Fruit fly (Drosophila melanogaster): ENCODE measurements around the gene CG32573.

CG32573 gene

dm6 chrX:16640260-16641100, 10.7 kb upstream of the CG32573 start, which contains the start of the genes SNRPG and mthl1 (continued):
- peak; percentile 89 for TF ChIP-seq Eip78C (GFP tag)
- TF ChIP-seq CG11762 (GFP tag; optimal IDR thresholded peaks at IDR 0.05; ENCODE audit: insufficient read depth) = peak; percentile 63
- peak; percentile 81 for TF ChIP-seq CG11902 (GFP tag; optimal IDR thresholded peaks at IDR 0.05)
- TF ChIP-seq CG10669 (GFP tag; optimal IDR thresholded peaks at IDR 0.05) = peak; percentile 73
- TF ChIP-seq CG6163 (GFP tag; IDR thresholded peaks at IDR 0.05) = peak; percentile 95
- peak; percentile 88 for TF ChIP-seq Gug (GFP tag; IDR thresholded peaks at IDR 0.05)
- TF ChIP-seq achi (GFP tag; optimal IDR thresholded peaks at IDR 0.05) = peak; percentile 72
- peak; percentile 75 for TF ChIP-seq esn (GFP tag; optimal IDR thresholded peaks at IDR 0.05)
- peak; percentile 70 for TF ChIP-seq net (GFP tag; optimal IDR thresholded peaks at IDR 0.05)
- TF ChIP-seq CG16779 (tag; optimal IDR thresholded peaks at IDR 0.05) = no peak
- TF ChIP-seq Smox (GFP tag; optimal IDR thresholded peaks at IDR 0.05) = peak; percentile 78
- no peak for TF ChIP-seq fd85E (GFP tag; optimal IDR thresholded peaks at IDR 0.05)
- TF ChIP-seq CG6808 (GFP tag; optimal IDR thresholded peaks at IDR 0.05) = peak; percentile 36
- TF ChIP-seq CG1621 (tag; optimal IDR thresholded peaks at IDR 0.05) = peak; percentile 63
- peak; percentile 90 for TF ChIP-seq Hr39 (GFP tag; optimal IDR thresholded peaks at IDR 0.05)
- peak; percentile 67 for TF ChIP-seq CG8632 (GFP tag; optimal IDR thresholded peaks at IDR 0.05)
- peak in 1 of 2 experiments; percentile 56 for TF ChIP-seq ss (GFP tag; optimal IDR thresholded peaks at IDR 0.05)
- peak; percentile 43 for TF ChIP-seq fd59A (GFP tag; optimal IDR thresholded peaks at IDR 0.05)
- no peak for TF ChIP-seq CG9139 (GFP tag; optimal IDR thresholded peaks at IDR 0.05)
- peak; percentile 91 for TF ChIP-seq CG11294 (GFP tag; IDR thresholded peaks at IDR 0.05)

dm6 chrX:16641101-16641420, 10.1 kb upstream of the CG32573 start:
- TF ChIP-seq CG10631 (GFP tag; optimal IDR thresholded peaks at IDR 0.05) (no peak), fkh (GFP tag; optimal IDR thresholded peaks at IDR 0.05) (peak; percentile 83)

dm6 chrX:16643363-16643946, 7.7 kb upstream of the CG32573 start:
- TF ChIP-seq fkh (GFP tag; optimal IDR thresholded peaks at IDR 0.05) (peak; percentile 19), Eip78C (GFP tag) (peak; percentile 51), Hr39 (GFP tag; optimal IDR thresholded peaks at IDR 0.05) (no peak), CG1621 (tag; optimal IDR thresholded peaks at IDR 0.05) (peak; percentile 5), OdsH (GFP tag; optimal IDR thresholded peaks at IDR 0.05) (no peak)

dm6 chrX:16644535-16645131, 6.5 kb upstream of the CG32573 start:
- no peak for TF ChIP-seq CG8319 (GFP tag; optimal IDR thresholded peaks at IDR 0.05)
- no peak for TF ChIP-seq salr (GFP tag; optimal IDR thresholded peaks at IDR 0.05)
- TF ChIP-seq fkh (GFP tag; optimal IDR thresholded peaks at IDR 0.05) = peak; percentile 85
- no peak for TF ChIP-seq Gug (GFP tag; IDR thresholded peaks at IDR 0.05)
- no peak for TF ChIP-seq CG6808 (GFP tag; optimal IDR thresholded peaks at IDR 0.05)

- TF ChIP-seq Hr38 (GFP tag; optimal IDR thresholded peaks at IDR 0.05) (no peak), CG31627 (GFP tag; optimal IDR thresholded peaks at IDR 0.05) (no peak), CG32006 (GFP tag; optimal IDR thresholded peaks at IDR 0.05) (no peak), vri (GFP tag; optimal IDR thresholded peaks at IDR 0.05) (peak; percentile 76), Eip78C (GFP tag) (peak; percentile 38), CG10631 (GFP tag; optimal IDR thresholded peaks at IDR 0.05) (no peak), Eip75B (GFP tag; optimal IDR thresholded peaks at IDR 0.05) (no peak), CG8119 (GFP tag; IDR thresholded peaks at IDR 0.05) (no peak), CG6163 (GFP tag; IDR thresholded peaks at IDR 0.05) (no peak), Blimp-1 (GFP tag; optimal IDR thresholded peaks at IDR 0.05) (peak; percentile 66), CG4318 (GFP tag; optimal IDR thresholded peaks at IDR 0.05) (no peak), Hr39 (GFP tag; optimal IDR thresholded peaks at IDR 0.05) (no peak)
Observed at dm6 chrX:16645472-16645871, 5.7 kb upstream of the CG32573 start.

Data from whole organism, prepupa.